Fruit fly (Drosophila melanogaster) whole organism, prepupa: Measurements from ENCODE around the gene MtnD.

ENCODE experiments used
- Blimp-1 ChIP-seq: fragments of 200-800 bp; sonication (Bioruptor generic); optimal IDR thresholded peaks from 3 replicates; lab custom pipeline; 2017; ENCODE audit warnings: missing biosample characterization, missing genetic modification characterization, mild to moderate bottlenecking, moderate library complexity, missing genetic modification reagents
- CG11762 ChIP-seq: fragments of 200-800 bp; sonication (Bioruptor generic); optimal IDR thresholded peaks from 3 replicates; lab custom pipeline; 2016; ENCODE audit warnings: missing biosample characterization, missing genetic modification characterization; ENCODE audit not compliant: insufficient read depth
- CG11902 ChIP-seq: fragments of 200-800 bp; sonication (Bioruptor generic); optimal IDR thresholded peaks from 3 replicates; lab custom pipeline; 2016; ENCODE audit warnings: missing biosample characterization, missing genetic modification characterization
- CG1621 ChIP-seq: fragments of 200-800 bp; sonication (Bioruptor generic); optimal IDR thresholded peaks from 3 replicates; lab custom pipeline; 2018; ENCODE audit warnings: missing biosample characterization, mild to moderate bottlenecking, missing genetic modification characterization
- CG16779 ChIP-seq: fragments of 200-800 bp; sonication (Bioruptor generic); optimal IDR thresholded peaks from 3 replicates; lab custom pipeline; 2017; ENCODE audit warnings: missing biosample characterization, mild to moderate bottlenecking, missing genetic modification characterization
- CG3032 ChIP-seq: fragments of 200-800 bp; optimal IDR thresholded peaks from 2 replicates; lab custom pipeline; 2019; ENCODE audit warnings: missing biosample characterization, mild to moderate bottlenecking, missing genetic modification characterization, moderate library complexity
- CG31627 ChIP-seq: fragments of 200-800 bp; sonication (Bioruptor generic); optimal IDR thresholded peaks from 3 replicates; lab custom pipeline; 2016; ENCODE audit warnings: missing biosample characterization, missing genetic modification characterization
- CG32006 ChIP-seq: fragments of 200-800 bp; sonication (Bioruptor generic); optimal IDR thresholded peaks from 3 replicates; lab custom pipeline; 2017; ENCODE audit warnings: missing biosample characterization, mild to moderate bottlenecking, missing genetic modification characterization
- CG34406 ChIP-seq: fragments of 200-800 bp; sonication (Bioruptor generic); optimal IDR thresholded peaks from 3 replicates; lab custom pipeline; 2016; ENCODE audit warnings: missing biosample characterization, missing genetic modification characterization
- CG6163 ChIP-seq: fragments of 200-800 bp; sonication (Bioruptor generic); IDR thresholded peaks from 3 replicates; pipeline ENCODE4 v1.3.6; 2022; ENCODE audit warnings: missing biosample characterization, missing genetic modification characterization
- CG6276 ChIP-seq: fragments of 200-800 bp; sonication (Bioruptor generic); optimal IDR thresholded peaks from 2 replicates; lab custom pipeline; 2017; ENCODE audit warnings: missing biosample characterization, mild to moderate bottlenecking, missing genetic modification characterization
- CG6792 ChIP-seq: fragments of 200-800 bp; sonication (Bioruptor generic); optimal IDR thresholded peaks from 3 replicates; lab custom pipeline; 2016; ENCODE audit warnings: missing biosample characterization, missing genetic modification characterization
- CG6854 ChIP-seq: fragments of 200-800 bp; sonication (Bioruptor generic); optimal IDR thresholded peaks from 2 replicates; lab custom pipeline; 2017; ENCODE audit warnings: missing biosample characterization, mild to moderate bottlenecking, missing genetic modification characterization
- CG8119 ChIP-seq: fragments of 200-800 bp; sonication (Bioruptor generic); IDR thresholded peaks from 3 replicates; pipeline ENCODE4 v1.3.6; 2022; ENCODE audit warnings: missing biosample characterization, missing genetic modification characterization
- CG8319 ChIP-seq: fragments of 200-800 bp; sonication (Bioruptor generic); optimal IDR thresholded peaks from 3 replicates; lab custom pipeline; 2016; ENCODE audit warnings: missing biosample characterization, missing genetic modification characterization
- CG8632 ChIP-seq: fragments of 200-800 bp; sonication (Bioruptor generic); optimal IDR thresholded peaks from 3 replicates; lab custom pipeline; 2016; ENCODE audit warnings: missing biosample characterization, missing genetic modification characterization
- CG9139 ChIP-seq: fragments of 200-800 bp; sonication (Bioruptor generic); optimal IDR thresholded peaks from 3 replicates; lab custom pipeline; 2017; ENCODE audit warnings: missing biosample characterization, mild to moderate bottlenecking, missing genetic modification characterization
- Eip75B ChIP-seq: fragments of 200-800 bp; sonication (Bioruptor generic); optimal IDR thresholded peaks from 3 replicates; lab custom pipeline; 2016; ENCODE audit warnings: missing biosample characterization, missing genetic modification characterization
- Eip78C ChIP-seq: fragments of 200-800 bp; sonication (Bioruptor generic); peaks from one replicate; lab custom pipeline; 2016; ENCODE audit warnings: missing biosample characterization, missing genetic modification characterization
- Ets21C ChIP-seq: fragments of 200-800 bp; sonication (Bioruptor generic); optimal IDR thresholded peaks from 3 replicates; lab custom pipeline; 2016; ENCODE audit warnings: missing biosample characterization, missing genetic modification characterization
- Ets96B ChIP-seq: fragments of 200-800 bp; optimal IDR thresholded peaks from 2 replicates; lab custom pipeline; 2019; ENCODE audit warnings: missing biosample characterization, mild to moderate bottlenecking, missing genetic modification characterization, moderate library complexity
- Gug ChIP-seq: fragments of 200-800 bp; sonication (Bioruptor generic); IDR thresholded peaks from 2 replicates; pipeline ENCODE4 v1.3.6; 2022; ENCODE audit warnings: missing biosample characterization, missing genetic modification characterization
- Hr39 ChIP-seq: fragments of 200-800 bp; sonication (Bioruptor generic); optimal IDR thresholded peaks from 2 replicates; lab custom pipeline; 2016; ENCODE audit warnings: missing biosample characterization, missing genetic modification characterization
- Hr4 ChIP-seq: fragments of 200-800 bp; sonication (Bioruptor generic); optimal IDR thresholded peaks from 3 replicates; lab custom pipeline; 2016; ENCODE audit warnings: missing biosample characterization, missing genetic modification characterization
- Lpt ChIP-seq: fragments of 200-800 bp; sonication (Bioruptor generic); optimal IDR thresholded peaks from 3 replicates; lab custom pipeline; 2016; ENCODE audit warnings: missing biosample characterization, missing genetic modification characterization
- Met ChIP-seq: fragments of 200-800 bp; sonication (Bioruptor generic); optimal IDR thresholded peaks from 3 replicates; lab custom pipeline; 2016; ENCODE audit warnings: missing biosample characterization, missing genetic modification characterization
- Sox102F ChIP-seq: fragments of 200-800 bp; sonication (Bioruptor generic); optimal IDR thresholded peaks from 2 replicates; lab custom pipeline; 2016; ENCODE audit warnings: missing biosample characterization, mild to moderate bottlenecking, missing genetic modification characterization
- Sox14 ChIP-seq: fragments of 200-800 bp; sonication (Bioruptor generic); optimal IDR thresholded peaks from 3 replicates; lab custom pipeline; 2016; ENCODE audit warnings: missing biosample characterization, missing genetic modification characterization
- achi ChIP-seq: fragments of 200-800 bp; sonication (Bioruptor generic); optimal IDR thresholded peaks from 3 replicates; lab custom pipeline; 2016; ENCODE audit warnings: missing biosample characterization, missing genetic modification characterization
- acj6 ChIP-seq: fragments of 200-800 bp; sonication (Bioruptor generic); optimal IDR thresholded peaks from 3 replicates; lab custom pipeline; 2016; ENCODE audit warnings: missing biosample characterization, missing genetic modification characterization
- cyc ChIP-seq: fragments of 200-800 bp; sonication (Bioruptor generic); optimal IDR thresholded peaks from 3 replicates; lab custom pipeline; 2016; ENCODE audit warnings: missing biosample characterization, missing genetic modification characterization
- dac ChIP-seq: fragments of 200-800 bp; sonication (Bioruptor generic); optimal IDR thresholded peaks from 2 replicates; lab custom pipeline; 2017; ENCODE audit warnings: missing biosample characterization, mild to moderate bottlenecking, missing genetic modification characterization
- dsx ChIP-seq: fragments of 200-800 bp; optimal IDR thresholded peaks from 3 replicates; lab custom pipeline; 2019; ENCODE audit warnings: missing biosample characterization, mild to moderate bottlenecking, missing genetic modification characterization, moderate library complexity; ENCODE audit not compliant: poor library complexity, severe bottlenecking
- esn ChIP-seq: fragments of 200-800 bp; sonication (Bioruptor generic); optimal IDR thresholded peaks from 2 replicates; lab custom pipeline; 2016; ENCODE audit warnings: missing biosample characterization, mild to moderate bottlenecking, missing genetic modification characterization, moderate library complexity
- fd59A ChIP-seq: fragments of 200-800 bp; sonication (Bioruptor generic); optimal IDR thresholded peaks from 2 replicates; lab custom pipeline; 2017; ENCODE audit warnings: missing biosample characterization, mild to moderate bottlenecking, missing genetic modification characterization, missing genetic modification reagents
- fkh ChIP-seq: fragments of 200-800 bp; sonication (Bioruptor generic); optimal IDR thresholded peaks from 3 replicates; lab custom pipeline; 2017; ENCODE audit warnings: missing biosample characterization, mild to moderate bottlenecking, missing genetic modification characterization, moderate library complexity
- lz ChIP-seq: fragments of 200-800 bp; sonication (Bioruptor generic); optimal IDR thresholded peaks from 3 replicates; lab custom pipeline; 2016; ENCODE audit warnings: missing biosample characterization, missing genetic modification characterization
- net ChIP-seq: fragments of 200-800 bp; sonication (Bioruptor generic); optimal IDR thresholded peaks from 3 replicates; lab custom pipeline; 2016; ENCODE audit warnings: missing biosample characterization, missing genetic modification characterization
- salr ChIP-seq, 2 experiments: fragments of 200-800 bp; sonication (Bioruptor generic); optimal IDR thresholded peaks; 3 replicates each; lab custom pipeline; 2016 to 2018; ENCODE audit warnings: missing biosample characterization in 2 of 2, missing genetic modification characterization in 2 of 2, mild to moderate bottlenecking in 1 of 2
- spab ChIP-seq: fragments of 200-800 bp; sonication (Bioruptor generic); optimal IDR thresholded peaks from 2 replicates; lab custom pipeline; 2017; ENCODE audit warnings: missing biosample characterization, mild to moderate bottlenecking, missing genetic modification characterization, missing genetic modification reagents
- ss ChIP-seq, 2 experiments: fragments of 200-800 bp; sonication (Bioruptor generic); optimal IDR thresholded peaks; 2 replicates in 1 of 2; 3 replicates in 1 of 2; lab custom pipeline; 2017 to 2018; ENCODE audit warnings: mild to moderate bottlenecking in 2 of 2, missing biosample characterization in 2 of 2, missing genetic modification characterization in 2 of 2, moderate library complexity in 1 of 2
- svp ChIP-seq: fragments of 200-800 bp; sonication (Bioruptor generic); peaks from one replicate; lab custom pipeline; 2016; ENCODE audit warnings: missing biosample characterization, missing genetic modification characterization
- topi ChIP-seq: fragments of 200-800 bp; sonication (Bioruptor generic); optimal IDR thresholded peaks from 3 replicates; lab custom pipeline; 2016; ENCODE audit warnings: missing biosample characterization, missing genetic modification characterization
- vri ChIP-seq: fragments of 200-800 bp; sonication (Bioruptor generic); optimal IDR thresholded peaks from 3 replicates; lab custom pipeline; 2016; ENCODE audit warnings: missing biosample characterization, mild to moderate bottlenecking, missing genetic modification characterization

The MtnD gene

DNA sequence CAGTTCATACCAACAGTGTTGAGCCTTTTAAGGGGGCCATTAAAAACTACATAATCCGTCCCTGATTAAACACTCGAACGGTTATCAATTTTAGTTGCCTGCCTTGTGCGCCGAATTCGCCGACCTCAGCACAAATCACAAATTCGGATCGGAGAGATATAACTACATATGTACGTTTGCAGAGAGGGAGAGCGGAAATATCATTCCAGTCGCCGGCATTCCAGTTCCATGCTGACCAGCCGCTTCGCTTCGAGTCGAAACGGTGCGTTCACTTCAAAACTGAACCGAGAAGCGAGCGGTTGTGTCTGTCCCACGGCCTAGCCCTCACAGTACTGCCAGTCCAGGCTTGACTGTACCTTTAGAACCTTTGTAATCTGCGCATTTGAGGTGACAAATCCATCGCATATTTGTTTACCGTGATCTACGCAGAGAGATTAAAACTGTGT, 39.8 kb downstream of the MtnD start:
- peak; percentile 38 for TF ChIP-seq svp (GFP tag; lab: Kevin White, UChicago)
- TF ChIP-seq cyc (GFP tag; lab: Kevin White, UChicago): no peak
- peak; percentile 60 for TF ChIP-seq CG6854
- no peak for TF ChIP-seq CG8632
- no peak for TF ChIP-seq Hr39 (GFP tag; lab: Kevin White, UChicago)
- TF ChIP-seq CG6792 (GFP tag; lab: Kevin White, UChicago): no peak
- no peak for TF ChIP-seq Sox102F (GFP tag; lab: Kevin White, UChicago)
- 0 out of 3 replicates have a peak, but pooled peaks have one; percentile 20 for TF ChIP-seq CG6163 (GFP tag; lab: Robert Waterston, UW)
- no peak for TF ChIP-seq Hr4 (GFP tag; lab: Kevin White, UChicago)
- peak; percentile 27 for TF ChIP-seq Eip78C (GFP tag; lab: Kevin White, UChicago)
- TF ChIP-seq esn (GFP tag; lab: Kevin White, UChicago): peak; percentile 9
- TF ChIP-seq fkh (GFP tag; lab: Kevin White, UChicago): peak; percentile 73
- TF ChIP-seq Blimp-1 (GFP tag; lab: Kevin White, UChicago): no peak
- no peak for TF ChIP-seq salr (GFP tag; optimal IDR thresholded peaks at IDR 0.05; lab: Kevin White, UChicago)
- TF ChIP-seq Sox14 (GFP tag; lab: Kevin White, UChicago): no peak
- TF ChIP-seq topi (GFP tag; lab: Kevin White, UChicago): no peak
- no peak for TF ChIP-seq spab (GFP tag; lab: Kevin White, UChicago)

DNA sequence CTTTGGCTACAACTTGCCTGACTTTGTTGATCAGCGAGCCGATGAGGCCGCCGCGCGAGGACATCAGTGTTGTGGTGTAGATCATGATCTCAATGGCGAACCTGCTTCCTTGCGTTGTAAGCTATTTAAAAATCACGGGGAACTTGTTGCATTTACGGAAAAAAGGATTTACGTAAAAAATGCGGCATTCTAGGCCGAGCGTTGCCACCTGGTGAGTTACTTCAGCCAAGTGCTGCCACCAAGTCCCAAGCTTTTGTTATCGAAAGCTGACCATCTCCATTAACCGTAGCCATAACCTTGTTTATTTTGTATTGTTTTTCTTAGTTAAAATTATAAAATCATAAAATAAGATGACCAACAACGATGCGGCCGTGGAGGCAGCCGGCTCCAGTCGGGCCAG, 42.0 kb downstream of the MtnD start, which contains the start of the genes TFAM and CG5412:
Gene TFAM (minus strand): TSS at position 222 of the 400 bp plus-strand sequence.
Gene CG5412 (plus strand): TSS at position 265 of the 400 bp plus-strand sequence.
- TF ChIP-seq CG1621 (tag; lab: Kevin White, UChicago) (peak; percentile 91), ss (GFP tag; optimal IDR thresholded peaks at IDR 0.05; lab: Kevin White, UChicago) (no peak), Sox14 (GFP tag; lab: Kevin White, UChicago) (peak; percentile 4), fkh (GFP tag; lab: Kevin White, UChicago) (peak; percentile 79)
- TF ChIP-seq, all 60 proteins: peak for 3

DNA sequence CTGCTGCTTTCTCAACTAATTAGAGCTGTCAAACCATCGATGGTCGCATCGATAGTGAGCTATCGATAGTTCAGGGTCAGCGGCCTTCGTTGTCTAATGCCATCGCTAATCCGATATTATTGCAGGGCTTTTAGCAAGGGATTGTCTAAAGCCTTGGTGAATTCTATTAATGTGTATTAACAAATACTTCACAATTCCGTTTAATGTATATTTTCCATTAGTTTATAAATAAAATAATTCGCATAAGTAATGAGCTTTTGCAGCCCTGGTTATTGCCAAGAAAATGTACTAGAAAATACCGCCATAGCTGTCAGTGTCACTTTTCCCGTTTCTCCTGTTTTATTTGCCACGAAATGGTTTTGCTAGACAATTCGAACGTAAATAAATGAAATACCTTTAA, 45.1 kb downstream of the MtnD start, which contains the start of the genes EloB and Srp14:
Gene EloB (minus strand): TSS at position 35 of the 400 bp plus-strand sequence.
Gene Srp14 (plus strand): TSS at position 300 of the 400 bp plus-strand sequence.
- TF ChIP-seq salr (GFP tag; optimal IDR thresholded peaks at IDR 0.05; lab: Kevin White, UChicago): no peak
- TF ChIP-seq achi (GFP tag; lab: Kevin White, UChicago): peak; percentile 100
- peak; percentile 79 for TF ChIP-seq CG31627 (GFP tag; lab: Kevin White, UChicago)
- peak; percentile 96 for TF ChIP-seq svp (GFP tag; lab: Kevin White, UChicago)
- peak; percentile 44 for TF ChIP-seq CG8319 (GFP tag; lab: Kevin White, UChicago)
- no peak for TF ChIP-seq net (GFP tag; lab: Kevin White, UChicago)
- TF ChIP-seq Ets96B (tag; lab: Kevin White, UChicago): peak; percentile 67
- peak; percentile 93 for TF ChIP-seq Eip78C (GFP tag; lab: Kevin White, UChicago)
- peak; percentile 55 for TF ChIP-seq Gug (GFP tag; lab: Robert Waterston, UW)
- peak; percentile 78 for TF ChIP-seq topi (GFP tag; lab: Kevin White, UChicago)
- no peak for TF ChIP-seq dac (GFP tag; lab: Kevin White, UChicago)
- TF ChIP-seq CG8119 (GFP tag; lab: Robert Waterston, UW): peak; percentile 65
- no peak for TF ChIP-seq CG32006 (GFP tag; lab: Kevin White, UChicago)
- peak; percentile 77 for TF ChIP-seq CG6163 (GFP tag; lab: Robert Waterston, UW)
- TF ChIP-seq CG6276 (GFP tag; lab: Kevin White, UChicago): no peak
- peak; percentile 86 for TF ChIP-seq Sox14 (GFP tag; lab: Kevin White, UChicago)
- TF ChIP-seq lz (GFP tag; lab: Kevin White, UChicago): peak; percentile 84
- peak; percentile 59 for TF ChIP-seq fkh (GFP tag; lab: Kevin White, UChicago)
- peak; percentile 55 for TF ChIP-seq CG8632
- peak; percentile 63 for TF ChIP-seq CG6792 (GFP tag; lab: Kevin White, UChicago)
- TF ChIP-seq CG11902 (GFP tag; lab: Kevin White, UChicago): peak; percentile 61
- TF ChIP-seq vri (GFP tag; lab: Kevin White, UChicago): no peak
- peak; percentile 85 for TF ChIP-seq acj6 (GFP tag; lab: Kevin White, UChicago)
- peak; percentile 31 for TF ChIP-seq Blimp-1 (GFP tag; lab: Kevin White, UChicago)
- no peak for TF ChIP-seq Met (GFP tag; lab: Kevin White, UChicago)
- peak; percentile 32 for TF ChIP-seq Lpt (GFP tag; lab: Kevin White, UChicago)
- peak; percentile 69 for TF ChIP-seq dsx
- TF ChIP-seq CG16779 (tag; lab: Kevin White, UChicago): no peak
- peak; percentile 60 for TF ChIP-seq CG34406 (GFP tag; lab: Kevin White, UChicago)
- TF ChIP-seq Eip75B (GFP tag; lab: Kevin White, UChicago): peak; percentile 74
- TF ChIP-seq CG3032 (tag; lab: Kevin White, UChicago): peak; percentile 82
- peak; percentile 44 for TF ChIP-seq CG11762
- peak; percentile 72 for TF ChIP-seq Ets21C (GFP tag; lab: Kevin White, UChicago)
- no peak for TF ChIP-seq CG9139 (GFP tag; lab: Kevin White, UChicago)
- peak; percentile 1 for TF ChIP-seq fd59A
- peak; percentile 85 for TF ChIP-seq Hr39 (GFP tag; lab: Kevin White, UChicago)
- TF ChIP-seq cyc (GFP tag; lab: Kevin White, UChicago): peak; percentile 81
